Worm (Caenorhabditis elegans): ENCODE results near the gene snr-5.

The snr-5 gene

ce11 chrIII:7893224-7893623, 31.4 kb downstream of the snr-5 start:
- TF ChIP-seq ref-1 (GFP tag; conservative IDR thresholded peaks at IDR 0.05) (no peak), med-1 (GFP tag; optimal IDR thresholded peaks at IDR 0.05; ENCODE audit: insufficient read depth) (no peak), ztf-29 (GFP tag; IDR thresholded peaks at IDR 0.05) (no peak), klf-2 (GFP tag; conservative IDR thresholded peaks at IDR 0.05) (no peak), flt-1 (GFP tag; IDR thresholded peaks at IDR 0.05) (no peak), tab-1 (GFP tag; IDR thresholded peaks at IDR 0.05) (no peak), T22C8.4 (GFP tag; IDR thresholded peaks at IDR 0.05) (no peak), cog-1 (tag; optimal IDR thresholded peaks at IDR 0.05) (no peak), ztf-23 (GFP tag; IDR thresholded peaks at IDR 0.05) (no peak)

DNA sequence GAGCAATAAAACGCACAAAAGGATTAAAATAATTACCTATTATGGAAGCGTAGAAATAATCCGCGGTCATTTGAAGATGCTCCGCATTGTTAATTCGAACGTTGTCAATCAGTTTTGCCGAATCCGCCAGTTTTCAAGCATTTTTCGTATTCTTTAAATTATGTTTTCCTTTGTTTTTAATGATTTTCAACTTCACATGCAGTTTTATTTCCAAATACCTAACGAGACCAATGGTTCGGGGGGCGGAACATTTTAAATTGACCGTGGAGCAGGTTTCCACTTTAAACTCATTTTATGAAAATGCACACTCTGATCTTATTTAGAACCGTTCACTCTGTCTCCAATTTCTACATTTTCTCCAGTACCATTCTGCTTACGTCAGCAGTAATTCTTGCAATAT, 32.9 kb downstream of the snr-5 start, which contains the start of gene ZK688.4:
TSS of gene ZK688.4 (plus strand) at position 301 of the 400 bp plus-strand sequence.
- no peak for TF ChIP-seq ztf-29 (GFP tag; IDR thresholded peaks at IDR 0.05)
- TF ChIP-seq med-1 (GFP tag; optimal IDR thresholded peaks at IDR 0.05; ENCODE audit: insufficient read depth): no peak
- TF ChIP-seq flt-1 (GFP tag; IDR thresholded peaks at IDR 0.05): no peak
- TF ChIP-seq tab-1 (GFP tag; IDR thresholded peaks at IDR 0.05): no peak
- no peak for TF ChIP-seq klf-2 (GFP tag; conservative IDR thresholded peaks at IDR 0.05)
- TF ChIP-seq ref-1 (GFP tag; conservative IDR thresholded peaks at IDR 0.05): no peak
- TF ChIP-seq ztf-23 (GFP tag; IDR thresholded peaks at IDR 0.05): no peak
- TF ChIP-seq T22C8.4 (GFP tag; IDR thresholded peaks at IDR 0.05): no peak
- TF ChIP-seq cog-1 (tag; optimal IDR thresholded peaks at IDR 0.05): no peak

- TF ChIP-seq flt-1 (GFP tag; IDR thresholded peaks at IDR 0.05) (no peak), ztf-29 (GFP tag; IDR thresholded peaks at IDR 0.05) (no peak)
Measured at ce11 chrIII:7896925-7897324, 35.1 kb downstream of the snr-5 start, which contains the start of gene ZK688.10. Gene ZK688.10, minus strand, starts transcription at chrIII:7897025.

- TF ChIP-seq med-1 (GFP tag; optimal IDR thresholded peaks at IDR 0.05; ENCODE audit: insufficient read depth): no peak
- no peak for TF ChIP-seq ref-1 (GFP tag; conservative IDR thresholded peaks at IDR 0.05)
- TF ChIP-seq klf-2 (GFP tag; conservative IDR thresholded peaks at IDR 0.05): no peak
- TF ChIP-seq ztf-23 (GFP tag; IDR thresholded peaks at IDR 0.05): no peak
- no peak for TF ChIP-seq T22C8.4 (GFP tag; IDR thresholded peaks at IDR 0.05)
- TF ChIP-seq cog-1 (tag; optimal IDR thresholded peaks at IDR 0.05): no peak
- TF ChIP-seq ztf-29 (GFP tag; IDR thresholded peaks at IDR 0.05): no peak
- no peak for TF ChIP-seq flt-1 (GFP tag; IDR thresholded peaks at IDR 0.05)
- TF ChIP-seq tab-1 (GFP tag; IDR thresholded peaks at IDR 0.05): no peak
Measured at ce11 chrIII:7897733-7898132, 35.9 kb downstream of the snr-5 start.

ce11 chrIII:7900733-7901132, 38.9 kb downstream of the snr-5 start, which contains the start of gene best-24:
Gene best-24, plus strand, starts transcription at chrIII:7901033.
- TF ChIP-seq cog-1 (tag; optimal IDR thresholded peaks at IDR 0.05) (no peak), ztf-29 (GFP tag; IDR thresholded peaks at IDR 0.05) (no peak), flt-1 (GFP tag; IDR thresholded peaks at IDR 0.05) (no peak), med-1 (GFP tag; optimal IDR thresholded peaks at IDR 0.05; ENCODE audit: insufficient read depth) (no peak), tab-1 (GFP tag; IDR thresholded peaks at IDR 0.05) (no peak), ref-1 (GFP tag; conservative IDR thresholded peaks at IDR 0.05) (no peak), T22C8.4 (GFP tag; IDR thresholded peaks at IDR 0.05) (no peak)

DNA sequence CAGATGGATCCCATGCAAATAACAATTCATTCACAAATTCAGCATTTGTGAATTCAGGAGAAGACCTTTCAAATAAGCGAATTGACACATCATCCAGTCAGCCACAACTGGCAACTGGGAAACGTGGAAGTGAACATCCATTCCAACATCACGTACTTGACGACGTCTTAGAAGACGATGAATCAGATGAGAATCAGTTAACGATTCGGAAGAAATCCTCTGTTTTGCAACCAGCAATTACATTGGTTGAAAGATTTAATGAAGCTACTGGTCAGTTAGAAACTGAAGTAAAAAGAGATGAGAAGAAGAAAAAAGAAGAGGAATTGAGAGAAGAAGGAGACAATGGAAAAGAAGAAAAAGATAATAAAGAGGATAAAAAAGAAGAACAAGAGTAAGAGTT, 41.6 kb downstream of the snr-5 start:
- TF ChIP-seq klf-2 (GFP tag; conservative IDR thresholded peaks at IDR 0.05) (no peak), ztf-23 (GFP tag; IDR thresholded peaks at IDR 0.05) (no peak), cog-1 (tag; optimal IDR thresholded peaks at IDR 0.05) (no peak), ztf-29 (GFP tag; IDR thresholded peaks at IDR 0.05) (no peak), ref-1 (GFP tag; conservative IDR thresholded peaks at IDR 0.05) (no peak), tab-1 (GFP tag; IDR thresholded peaks at IDR 0.05) (no peak), T22C8.4 (GFP tag; IDR thresholded peaks at IDR 0.05) (no peak), flt-1 (GFP tag; IDR thresholded peaks at IDR 0.05) (no peak), med-1 (GFP tag; optimal IDR thresholded peaks at IDR 0.05; ENCODE audit: insufficient read depth) (no peak)

DNA sequence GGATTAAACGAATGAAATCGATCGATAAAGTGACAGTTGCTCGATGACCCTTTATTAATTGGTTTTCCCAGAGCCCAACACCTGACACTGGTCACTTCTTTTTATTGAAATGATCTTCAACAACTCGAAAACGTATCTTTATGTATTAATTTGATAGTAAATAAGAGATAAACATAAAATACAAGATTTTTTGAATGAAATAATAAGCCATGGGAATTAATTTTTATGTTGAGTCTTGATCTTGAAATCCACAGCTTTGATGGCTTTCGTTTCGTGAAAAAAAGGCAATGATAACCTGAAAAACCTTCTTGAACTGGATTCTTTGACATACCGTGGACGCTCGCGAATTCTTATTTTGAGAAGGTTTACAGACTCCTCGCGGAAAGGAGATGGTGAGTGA, 45.6 kb downstream of the snr-5 start, which contains the start of gene pcp-5:
TSS of gene pcp-5 (minus strand) at position 101 of the 400 bp plus-strand sequence.
- TF ChIP-seq ztf-23 (GFP tag; IDR thresholded peaks at IDR 0.05) (no peak), klf-2 (GFP tag; conservative IDR thresholded peaks at IDR 0.05) (no peak), ref-1 (GFP tag; conservative IDR thresholded peaks at IDR 0.05) (no peak), T22C8.4 (GFP tag; IDR thresholded peaks at IDR 0.05) (no peak), cog-1 (tag; optimal IDR thresholded peaks at IDR 0.05) (no peak), ztf-29 (GFP tag; IDR thresholded peaks at IDR 0.05) (no peak), med-1 (GFP tag; optimal IDR thresholded peaks at IDR 0.05; ENCODE audit: insufficient read depth) (no peak), flt-1 (GFP tag; IDR thresholded peaks at IDR 0.05) (no peak), tab-1 (GFP tag; IDR thresholded peaks at IDR 0.05) (no peak)

DNA sequence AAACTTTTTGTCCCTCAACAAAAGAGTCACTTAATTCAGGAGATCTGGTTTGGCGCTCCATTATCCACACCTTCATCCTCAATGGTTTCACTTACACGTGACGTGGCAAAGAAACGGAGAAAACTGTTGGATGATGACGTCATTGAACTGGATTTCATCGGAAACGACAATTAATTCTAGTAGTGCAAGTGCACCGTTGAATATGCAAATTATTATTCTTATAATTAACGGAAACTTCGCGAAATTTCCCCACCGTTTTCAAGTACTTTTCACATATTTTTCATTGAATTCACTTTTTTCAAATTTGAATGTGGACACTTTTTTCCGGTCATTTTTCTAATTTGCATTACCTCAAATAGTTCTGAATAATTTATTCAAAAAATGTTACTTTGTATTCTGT, 47.4 kb downstream of the snr-5 start, which contains the start of gene ZK688.1:
TSS of gene ZK688.1 (plus strand) at position 301 of the 400 bp plus-strand sequence.
- no peak for TF ChIP-seq flt-1 (GFP tag; IDR thresholded peaks at IDR 0.05)
- TF ChIP-seq ref-1 (GFP tag; conservative IDR thresholded peaks at IDR 0.05): no peak
- TF ChIP-seq ztf-29 (GFP tag; IDR thresholded peaks at IDR 0.05): no peak
- TF ChIP-seq med-1 (GFP tag; optimal IDR thresholded peaks at IDR 0.05; ENCODE audit: insufficient read depth): no peak
- no peak for TF ChIP-seq klf-2 (GFP tag; conservative IDR thresholded peaks at IDR 0.05)
- no peak for TF ChIP-seq ztf-23 (GFP tag; IDR thresholded peaks at IDR 0.05)
- TF ChIP-seq cog-1 (tag; optimal IDR thresholded peaks at IDR 0.05): no peak
- no peak for TF ChIP-seq tab-1 (GFP tag; IDR thresholded peaks at IDR 0.05)
- no peak for TF ChIP-seq T22C8.4 (GFP tag; IDR thresholded peaks at IDR 0.05)

DNA sequence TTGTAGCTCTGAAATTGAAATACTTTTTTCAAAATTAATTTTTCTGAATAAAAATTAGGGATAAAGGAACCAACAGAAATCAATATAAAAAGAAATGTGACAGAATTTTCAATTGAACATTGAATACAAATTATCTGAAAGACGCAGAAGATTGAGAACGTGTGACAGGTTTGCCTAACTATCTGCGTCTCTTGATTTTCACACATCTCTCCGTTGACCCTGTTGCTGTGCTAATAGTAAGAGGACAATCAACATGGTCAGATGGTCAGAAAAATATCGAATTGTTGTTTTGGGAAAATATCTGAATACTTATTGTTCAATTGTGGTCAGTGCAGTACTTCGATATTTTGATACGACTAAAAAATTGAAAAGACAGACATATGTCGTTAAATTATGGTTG, 49.8 kb downstream of the snr-5 start, which contains the start of gene ZK688.7:
TSS of gene ZK688.7 (minus strand) at position 14 of the 400 bp plus-strand sequence.
- TF ChIP-seq klf-2 (GFP tag; conservative IDR thresholded peaks at IDR 0.05) (no peak), T22C8.4 (GFP tag; IDR thresholded peaks at IDR 0.05) (no peak), flt-1 (GFP tag; IDR thresholded peaks at IDR 0.05) (no peak), ref-1 (GFP tag; conservative IDR thresholded peaks at IDR 0.05) (no peak)

Data from whole organism, midembryonic.